Fruit fly (Drosophila melanogaster) whole organism, embryonic: ENCODE results near the gene Bet3.

Experiments
- Atf6 ChIP-seq: fragments of 200-800 bp; sonication (Bioruptor generic); IDR thresholded peaks from 2 replicates; pipeline ENCODE4 v1.3.6; 2022; ENCODE audit warnings: missing biosample characterization, missing genetic modification characterization
- Bdp1 ChIP-seq: fragments of 200-800 bp; sonication (Bioruptor generic); optimal IDR thresholded peaks from 3 replicates; lab custom pipeline; 2016; ENCODE audit warnings: missing biosample characterization, missing genetic modification characterization
- CG11093 ChIP-seq: fragments of 200-800 bp; sonication (Bioruptor generic); IDR thresholded peaks from 3 replicates; pipeline ENCODE4 v1.3.6; 2022; ENCODE audit warnings: missing biosample characterization, missing genetic modification characterization
- CG11247 ChIP-seq: fragments of 200-800 bp; sonication (Bioruptor generic); IDR thresholded peaks from 2 replicates; pipeline ENCODE4 v1.3.6; 2022; ENCODE audit warnings: missing biosample characterization, missing genetic modification characterization
- CG12219 ChIP-seq: fragments of 200-800 bp; sonication (Bioruptor generic); optimal IDR thresholded peaks from 3 replicates; lab custom pipeline; 2018; ENCODE audit warnings: missing biosample characterization, mild to moderate bottlenecking, missing genetic modification characterization
- CG12744 ChIP-seq: fragments of 200-800 bp; sonication (Bioruptor generic); optimal IDR thresholded peaks from 2 replicates; lab custom pipeline; 2016; ENCODE audit warnings: missing biosample characterization, missing genetic modification characterization
- CG14014 ChIP-seq: fragments of 200-800 bp; sonication (Bioruptor generic); IDR thresholded peaks from 2 replicates; pipeline ENCODE4 v1.3.6; 2022; ENCODE audit warnings: missing biosample characterization, missing genetic modification characterization
- CG14860 ChIP-seq: fragments of 200-800 bp; sonication (Bioruptor generic); IDR thresholded peaks from 3 replicates; pipeline ENCODE4 v1.3.6; 2022; ENCODE audit warnings: missing biosample characterization, missing genetic modification characterization; ENCODE audit not compliant: partially characterized antibody
- CG15269 ChIP-seq: fragments of 200-800 bp; sonication (Bioruptor generic); optimal IDR thresholded peaks from 2 replicates; lab custom pipeline; 2018; ENCODE audit warnings: missing biosample characterization, mild to moderate bottlenecking, missing genetic modification characterization, moderate library complexity
- CG1529 ChIP-seq: fragments of 200-800 bp; sonication (Bioruptor generic); optimal IDR thresholded peaks from 3 replicates; lab custom pipeline; 2018; ENCODE audit warnings: missing biosample characterization, missing genetic modification characterization
- CG15601 ChIP-seq: fragments of 200-800 bp; sonication (Bioruptor generic); optimal IDR thresholded peaks from 3 replicates; lab custom pipeline; 2019; ENCODE audit warnings: missing biosample characterization, mild to moderate bottlenecking, missing genetic modification characterization, moderate library complexity
- CG17328 ChIP-seq: fragments of 200-800 bp; sonication (Bioruptor generic); IDR thresholded peaks from 2 replicates; pipeline ENCODE4 v1.3.6; 2022; ENCODE audit warnings: missing biosample characterization, missing genetic modification characterization
- CG17912 ChIP-seq: fragments of 200-800 bp; sonication (Bioruptor generic); optimal IDR thresholded peaks from 2 replicates; lab custom pipeline; 2018; ENCODE audit warnings: missing biosample characterization, mild to moderate bottlenecking, missing genetic modification characterization
- CG2116 ChIP-seq: fragments of 200-800 bp; sonication (Bioruptor generic); optimal IDR thresholded peaks from 3 replicates; lab custom pipeline; 2018; ENCODE audit warnings: missing biosample characterization, mild to moderate bottlenecking, missing genetic modification characterization
- CG2199 ChIP-seq: fragments of 200-800 bp; sonication (Bioruptor generic); IDR thresholded peaks from 3 replicates; pipeline ENCODE4 v1.3.6; 2022; ENCODE audit warnings: missing biosample characterization, missing genetic modification characterization
- CG2678 ChIP-seq: fragments of 200-800 bp; sonication (Bioruptor generic); optimal IDR thresholded peaks from 3 replicates; lab custom pipeline; 2019; ENCODE audit warnings: missing biosample characterization, mild to moderate bottlenecking, missing genetic modification characterization, moderate library complexity
- CG2875 ChIP-seq: fragments of 200-800 bp; sonication (Bioruptor generic); optimal IDR thresholded peaks from 2 replicates; lab custom pipeline; 2017; ENCODE audit warnings: missing biosample characterization, mild to moderate bottlenecking, missing genetic modification characterization, missing genetic modification reagents
- CG31365 ChIP-seq: fragments of 200-800 bp; sonication (Bioruptor generic); optimal IDR thresholded peaks from 2 replicates; lab custom pipeline; 2018; ENCODE audit warnings: missing biosample characterization, mild to moderate bottlenecking, missing genetic modification characterization
- CG31388 ChIP-seq: fragments of 200-800 bp; sonication (Bioruptor generic); optimal IDR thresholded peaks from 2 replicates; lab custom pipeline; 2016; ENCODE audit warnings: missing biosample characterization, missing genetic modification characterization
- CG3407 ChIP-seq: fragments of 200-800 bp; sonication (Bioruptor generic); optimal IDR thresholded peaks from 2 replicates; lab custom pipeline; 2018; ENCODE audit warnings: missing biosample characterization, mild to moderate bottlenecking, missing genetic modification characterization
- CG6689 ChIP-seq: fragments of 200-800 bp; sonication (Bioruptor generic); IDR thresholded peaks from 2 replicates; pipeline ENCODE4 v1.3.6; 2022; ENCODE audit warnings: missing biosample characterization, missing genetic modification characterization
- CG8089 ChIP-seq: fragments of 200-800 bp; sonication (Bioruptor generic); optimal IDR thresholded peaks from 3 replicates; lab custom pipeline; 2016; ENCODE audit warnings: missing biosample characterization, missing genetic modification characterization
- CG9609 ChIP-seq: fragments of 200-800 bp; sonication (Bioruptor generic); optimal IDR thresholded peaks from 3 replicates; lab custom pipeline; 2016; ENCODE audit warnings: missing biosample characterization, missing genetic modification characterization
- CHES-1-like ChIP-seq: fragments of 200-800 bp; sonication (Bioruptor generic); optimal IDR thresholded peaks from 2 replicates; lab custom pipeline; 2016; ENCODE audit warnings: missing biosample characterization, missing genetic modification characterization
- D ChIP-seq, 2 experiments: fragments of 200-800 bp in 1 of 2; fragments of >200 bp in 1 of 2; sonication (Bioruptor generic) in 1 of 2; optimal IDR thresholded peaks; 2 replicates in 1 of 2; 3 replicates in 1 of 2; lab custom pipeline; 2017; ENCODE audit warnings: mild to moderate bottlenecking in 1 of 2, missing biosample characterization in 1 of 2, missing genetic modification characterization in 1 of 2, missing genetic modification reagents in 1 of 2
- Dip2 ChIP-seq: fragments of 200-800 bp; sonication (Bioruptor generic); IDR thresholded peaks from 2 replicates; pipeline ENCODE4 v1.3.6; 2022; ENCODE audit warnings: missing biosample characterization, missing genetic modification characterization
- HLH54F ChIP-seq: fragments of 200-800 bp; sonication (Bioruptor generic); optimal IDR thresholded peaks from 3 replicates; lab custom pipeline; 2016; ENCODE audit warnings: missing biosample characterization, missing genetic modification characterization
- Lhr ChIP-seq: fragments of 200-800 bp; sonication (Bioruptor generic); optimal IDR thresholded peaks from 3 replicates; lab custom pipeline; 2017; ENCODE audit warnings: mild to moderate bottlenecking, missing biosample characterization, missing genetic modification reagents, missing genetic modification characterization
- Nf-YB ChIP-seq: fragments of 200-800 bp; sonication (Bioruptor generic); optimal IDR thresholded peaks from 3 replicates; lab custom pipeline; 2019; ENCODE audit warnings: missing biosample characterization, mild to moderate bottlenecking, missing genetic modification characterization, moderate library complexity
- NfI ChIP-seq: fragments of 200-800 bp; sonication (Bioruptor generic); optimal IDR thresholded peaks from 3 replicates; lab custom pipeline; 2018; ENCODE audit warnings: missing biosample characterization, mild to moderate bottlenecking, missing genetic modification characterization, moderate library complexity
- Spps ChIP-seq: fragments of 200-800 bp; sonication (Bioruptor generic); optimal IDR thresholded peaks from 2 replicates; lab custom pipeline; 2018; ENCODE audit warnings: missing biosample characterization, mild to moderate bottlenecking, missing genetic modification characterization
- ab ChIP-seq: fragments of 200-800 bp; sonication (Bioruptor generic); optimal IDR thresholded peaks from 2 replicates; lab custom pipeline; 2016; ENCODE audit warnings: missing biosample characterization, missing genetic modification characterization
- chif ChIP-seq, 2 experiments: fragments of 200-800 bp; sonication (Bioruptor generic); optimal IDR thresholded peaks; 3 replicates each; lab custom pipeline; 2016; ENCODE audit warnings: missing biosample characterization in 2 of 2, missing genetic modification characterization in 2 of 2
- chinmo ChIP-seq: fragments of 200-800 bp; sonication (Bioruptor generic); IDR thresholded peaks from 4 replicates; pipeline ENCODE4 v1.3.6; 2022; ENCODE audit warnings: missing biosample characterization, missing genetic modification characterization; ENCODE audit not compliant: partially characterized antibody
- ci ChIP-seq: fragments of 200-800 bp; sonication (Bioruptor generic); IDR thresholded peaks from 3 replicates; pipeline ENCODE4 v1.3.6; 2022; ENCODE audit warnings: missing biosample characterization, missing genetic modification characterization
- corto ChIP-seq: fragments of 200-800 bp; sonication (Bioruptor generic); optimal IDR thresholded peaks from 2 replicates; lab custom pipeline; 2016; ENCODE audit warnings: missing biosample characterization, mild to moderate bottlenecking, missing genetic modification characterization, moderate library complexity
- da ChIP-seq: fragments of 200-800 bp; sonication (Bioruptor generic); optimal IDR thresholded peaks from 2 replicates; lab custom pipeline; 2016; ENCODE audit warnings: missing biosample characterization, missing genetic modification characterization
- dmrt99B ChIP-seq: fragments of 200-800 bp; sonication (Bioruptor generic); optimal IDR thresholded peaks from 2 replicates; lab custom pipeline; 2018; ENCODE audit warnings: missing biosample characterization, mild to moderate bottlenecking, missing genetic modification characterization, moderate library complexity
- grau ChIP-seq: fragments of 200-800 bp; optimal IDR thresholded peaks from 3 replicates; lab custom pipeline; 2019; ENCODE audit warnings: missing biosample characterization, mild to moderate bottlenecking, missing genetic modification characterization, moderate library complexity
- kni ChIP-seq: fragments of 200-800 bp; sonication (Bioruptor generic); optimal IDR thresholded peaks from 3 replicates; lab custom pipeline; 2017; ENCODE audit warnings: mild to moderate bottlenecking, missing biosample characterization, missing genetic modification reagents, missing genetic modification characterization
- mam ChIP-seq: fragments of 200-800 bp; sonication (Bioruptor generic); optimal IDR thresholded peaks from 3 replicates; lab custom pipeline; 2016; ENCODE audit warnings: missing biosample characterization, missing genetic modification characterization
- org-1 ChIP-seq: fragments of 200-800 bp; sonication (Bioruptor generic); optimal IDR thresholded peaks from 2 replicates; lab custom pipeline; 2017; ENCODE audit warnings: missing biosample characterization, missing genetic modification characterization
- otp ChIP-seq: fragments of 200-800 bp; sonication (Bioruptor generic); IDR thresholded peaks from 3 replicates; pipeline ENCODE4, ENCODE4 v1.3.6; 2022; ENCODE audit warnings: missing biosample characterization, missing genetic modification characterization
- pb ChIP-seq: fragments of 200-800 bp; sonication (Bioruptor generic); optimal IDR thresholded peaks from 3 replicates; lab custom pipeline; 2016; ENCODE audit warnings: missing biosample characterization, missing genetic modification characterization
- slbo ChIP-seq: fragments of 200-800 bp; sonication (Bioruptor generic); IDR thresholded peaks from 2 replicates; pipeline ENCODE4 v1.3.6; 2022; ENCODE audit warnings: missing biosample characterization, missing genetic modification characterization
- stc ChIP-seq: fragments of 200-800 bp; sonication (Bioruptor generic); IDR thresholded peaks from 2 replicates; pipeline ENCODE4 v1.3.6; 2022; ENCODE audit warnings: missing biosample characterization, missing genetic modification characterization
- tna ChIP-seq: fragments of 200-800 bp; sonication (Bioruptor generic); IDR thresholded peaks from 2 replicates; pipeline ENCODE4 v1.3.6; 2022; ENCODE audit warnings: missing biosample characterization, missing genetic modification characterization; ENCODE audit not compliant: partially characterized antibody
- trh ChIP-seq: fragments of 200-800 bp; sonication (Bioruptor generic); optimal IDR thresholded peaks from 2 replicates; lab custom pipeline; 2016; ENCODE audit warnings: missing biosample characterization, missing genetic modification characterization
- wor ChIP-seq: fragments of 200-800 bp; sonication (Bioruptor generic); IDR thresholded peaks from 2 replicates; pipeline ENCODE4 v1.3.6; 2022; ENCODE audit warnings: missing biosample characterization, missing genetic modification characterization

The Bet3 gene

DNA sequence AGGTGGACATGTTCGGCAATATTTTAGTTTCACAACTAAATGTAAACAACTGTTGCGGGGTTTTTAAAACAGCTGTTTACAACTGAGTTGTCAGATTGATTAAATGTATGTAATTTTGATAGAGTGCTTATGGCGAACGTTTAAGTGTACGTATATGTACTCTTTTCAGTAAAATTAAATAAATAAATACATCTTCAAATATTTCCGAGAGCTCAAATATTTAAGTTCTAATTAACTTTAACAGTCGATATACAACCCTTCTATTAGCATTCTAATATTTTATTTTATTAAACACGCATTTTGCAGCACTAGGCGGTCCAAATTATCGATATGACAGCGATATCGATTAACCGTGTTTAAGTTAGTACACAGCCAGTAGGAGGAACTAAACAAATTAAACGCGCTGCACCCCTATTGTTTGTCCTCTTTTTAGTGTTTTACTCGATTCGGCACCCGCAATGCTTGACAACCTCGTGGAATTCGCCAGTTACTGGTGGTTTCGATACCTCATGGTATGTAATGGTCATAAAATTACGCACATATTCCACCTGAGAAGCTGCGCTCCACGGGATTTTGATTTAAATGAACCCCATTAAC is 9.6 kb upstream of the Bet3 start, which contains the start of the genes CG3448 and ghi (continued):
- peak; percentile 13 for TF ChIP-seq Lhr (GFP tag; lab: Kevin White, UChicago)
- TF ChIP-seq Bdp1 (GFP tag; lab: Kevin White, UChicago): no peak
- TF ChIP-seq CG31388: no peak
- no peak for TF ChIP-seq CG11093 (GFP tag; lab: Robert Waterston, UW)
- no peak for TF ChIP-seq CG3407
- TF ChIP-seq pb (GFP tag; lab: Kevin White, UChicago): no peak
- peak; percentile 75 for TF ChIP-seq kni (GFP tag; lab: Kevin White, UChicago)
- peak; percentile 56 for TF ChIP-seq corto (GFP tag; lab: Kevin White, UChicago)
- TF ChIP-seq Dip2 (GFP tag; lab: Robert Waterston, UW): no peak
- TF ChIP-seq ci (GFP tag; lab: Robert Waterston, UW): peak; percentile 51; the same call in 2 of the 3 replicates
- no peak for TF ChIP-seq CG2875 (GFP tag; lab: Kevin White, UChicago)
- peak; percentile 45; the same call in 1 of the 2 replicates for TF ChIP-seq tna (GFP tag; lab: Robert Waterston, UW)
- no peak for TF ChIP-seq HLH54F (GFP tag; lab: Kevin White, UChicago)
- peak; percentile 69 for TF ChIP-seq dmrt99B (tag; lab: Kevin White, UChicago)
- TF ChIP-seq CG14860: peak; percentile 45; the same call in 1 of the 3 replicates
- peak; percentile 74 for TF ChIP-seq CG6689
- no peak for TF ChIP-seq CG1529
- peak; percentile 28 for TF ChIP-seq CHES-1-like (GFP tag; lab: Kevin White, UChicago)
- no peak for TF ChIP-seq D (optimal IDR thresholded peaks at IDR 0.05; lab: Kevin White, UChicago)
- TF ChIP-seq D (GFP tag; optimal IDR thresholded peaks at IDR 0.05; lab: Kevin White, UChicago): peak; percentile 37
- TF ChIP-seq CG2116: peak; percentile 94
- no peak for TF ChIP-seq CG8089
- TF ChIP-seq CG12219 (GFP tag; lab: Kevin White, UChicago): no peak
- TF ChIP-seq Nf-YB (GFP tag; lab: Kevin White, UChicago): no peak
- no peak for TF ChIP-seq CG14014
- TF ChIP-seq slbo (GFP tag; lab: Robert Waterston, UW): peak; percentile 36; the same call in 1 of the 2 replicates
- TF ChIP-seq da (GFP tag; lab: Kevin White, UChicago): no peak
- peak; percentile 6 for TF ChIP-seq CG17912 (GFP tag; lab: Kevin White, UChicago)
- TF ChIP-seq CG12744 (GFP tag; lab: Kevin White, UChicago): peak; percentile 23
- TF ChIP-seq CG11247: peak; percentile 63; the same call in 1 of the 2 replicates
- TF ChIP-seq NfI: peak; percentile 35
- no peak for TF ChIP-seq Atf6 (GFP tag; lab: Robert Waterston, UW)
- TF ChIP-seq CG15269: peak; percentile 28
- peak; percentile 80; the same call in 3 of the 4 replicates for TF ChIP-seq chinmo (GFP tag; lab: Robert Waterston, UW)
- TF ChIP-seq wor (GFP tag; lab: Robert Waterston, UW): no peak
- TF ChIP-seq ab: no peak
- TF ChIP-seq CG2678: peak; percentile 81
- TF ChIP-seq CG2199 (GFP tag; lab: Robert Waterston, UW): no peak
- peak; percentile 45 for TF ChIP-seq CG15601
- TF ChIP-seq stc (GFP tag; lab: Robert Waterston, UW): peak; percentile 58
- TF ChIP-seq Spps: peak; percentile 54
- TF ChIP-seq mam (GFP tag; lab: Kevin White, UChicago): peak; percentile 59
- TF ChIP-seq CG17328: 0 out of 2 replicates have a peak, but pooled peaks have one; percentile 13
- TF ChIP-seq chif (GFP tag; optimal IDR thresholded peaks at IDR 0.05; lab: Kevin White, UChicago): no peak
- TF ChIP-seq grau (tag; lab: Kevin White, UChicago): peak; percentile 53
- TF ChIP-seq otp (GFP tag; lab: Robert Waterston, UW): no peak
- TF ChIP-seq org-1 (GFP tag; lab: Kevin White, UChicago): no peak
- no peak for TF ChIP-seq CG31365 (tag; lab: Kevin White, UChicago)
- TF ChIP-seq trh: no peak
- no peak for TF ChIP-seq CG9609 (GFP tag; lab: Kevin White, UChicago)
